Worm (Caenorhabditis elegans): ENCODE measurements around the gene acl-12.

- TF ChIP-seq pha-4 (tag; optimal IDR thresholded peaks at IDR 0.05) = no peak
- no peak for TF ChIP-seq ztf-11 (tag; optimal IDR thresholded peaks at IDR 0.05)
- no peak for TF ChIP-seq tbx-8 (GFP tag; optimal IDR thresholded peaks at IDR 0.05)
- TF ChIP-seq ceh-39 (tag; optimal IDR thresholded peaks at IDR 0.05) = no peak
- TF ChIP-seq bed-3 (GFP tag; optimal IDR thresholded peaks at IDR 0.05) = no peak
- TF ChIP-seq nhr-12 (tag; optimal IDR thresholded peaks at IDR 0.05) = no peak
- no peak for TF ChIP-seq blmp-1 (tag; optimal IDR thresholded peaks at IDR 0.05)
- TF ChIP-seq unc-62 (GFP tag; optimal IDR thresholded peaks at IDR 0.05) = no peak
- no peak for TF ChIP-seq snpc-4 (tag; optimal IDR thresholded peaks at IDR 0.05)
- no peak for TF ChIP-seq lin-13 (tag; optimal IDR thresholded peaks at IDR 0.05)
- TF ChIP-seq unc-120 (tag; optimal IDR thresholded peaks at IDR 0.05; ENCODE audit: poor library complexity, severe bottlenecking) = no peak
- no peak for TF ChIP-seq hlh-1 (tag; optimal IDR thresholded peaks at IDR 0.05)
- no peak for TF ChIP-seq elt-3 (tag; optimal IDR thresholded peaks at IDR 0.05)
- no peak for TF ChIP-seq elt-1 (tag; optimal IDR thresholded peaks at IDR 0.05; ENCODE audit: borderline replicate concordance, insufficient read depth)
Observed at ce11 chrX:7446485-7446884, 4.1 kb upstream of the acl-12 start.
